Worm (Caenorhabditis elegans): ENCODE measurements around the gene klp-18.

DNA sequence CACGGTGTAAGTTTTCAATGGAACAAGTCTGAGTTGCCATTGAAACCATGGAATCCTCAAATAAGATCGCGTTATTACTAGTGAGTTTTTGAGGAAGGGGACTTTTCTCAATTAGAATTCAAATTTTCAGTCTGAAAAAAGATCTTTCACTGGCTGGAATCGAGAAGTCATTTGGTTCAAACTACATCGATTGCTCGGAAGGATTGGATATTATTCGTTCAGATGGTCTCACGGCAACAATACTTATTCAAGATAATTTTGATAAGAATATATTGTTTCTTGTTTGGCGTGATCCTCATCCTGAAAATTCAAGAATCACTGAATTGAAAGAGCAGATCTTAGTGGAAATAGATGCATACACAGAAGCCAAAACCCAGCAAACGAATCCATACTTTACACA, 27.4 kb downstream of the klp-18 start:
- TF ChIP-seq lsy-2 (tag; optimal IDR thresholded peaks at IDR 0.05) (no peak), ztf-11 (tag; optimal IDR thresholded peaks at IDR 0.05) (no peak), nhr-28 (tag; optimal IDR thresholded peaks at IDR 0.05) (no peak), unc-62 (GFP tag; optimal IDR thresholded peaks at IDR 0.05) (no peak), lin-13 (GFP tag; optimal IDR thresholded peaks at IDR 0.05) (no peak), jun-1 (tag; optimal IDR thresholded peaks at IDR 0.05) (no peak), sup-37 (GFP tag; optimal IDR thresholded peaks at IDR 0.05) (no peak)
